Fruit fly (Drosophila melanogaster): ENCODE data around the gene TrissinR.

DNA sequence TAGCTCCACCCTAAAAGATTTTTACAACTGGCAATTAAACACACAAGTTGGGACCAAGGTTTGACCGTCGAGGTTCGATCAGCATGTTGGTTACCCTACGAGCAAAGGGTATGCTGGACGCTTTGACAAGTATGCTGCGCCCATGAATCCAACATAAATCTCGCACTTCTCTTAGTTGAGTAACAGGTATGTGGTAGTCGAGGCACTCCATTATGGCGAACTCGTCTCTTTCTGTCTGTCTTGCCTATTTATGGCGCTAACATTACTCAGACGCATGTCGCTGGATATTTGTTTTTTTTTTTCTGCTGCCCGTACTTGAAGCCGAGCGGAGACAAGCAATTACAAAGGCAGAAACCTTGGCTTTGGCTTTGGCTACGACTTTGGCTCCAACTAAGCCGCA, 42.6 kb upstream of the TrissinR start:
- TF ChIP-seq MTF-1 (GFP tag; optimal IDR thresholded peaks at IDR 0.05; ENCODE audit: borderline replicate concordance) (no peak), h (optimal IDR thresholded peaks at IDR 0.05) (no peak), CG16779 (GFP tag; IDR thresholded peaks at IDR 0.05) (no peak), CG7556 (GFP tag; optimal IDR thresholded peaks at IDR 0.05) (no peak), sens-2 (GFP tag; IDR thresholded peaks at IDR 0.05) (no peak)
